Fruit fly (Drosophila melanogaster): Measurements from ENCODE around the gene cnc.

- TF ChIP-seq CG8478 (optimal IDR thresholded peaks at IDR 0.05) = no peak
- no peak for TF ChIP-seq CTCF (optimal IDR thresholded peaks at IDR 0.05)
Measured at dm6 chr3R:23141113-23141512, 85.4 kb downstream of the cnc start.
